Worm (Caenorhabditis elegans) whole organism, early embryonic: ENCODE data around the gene F36H5.8.
"Not testable (repeated sequence)": the region's sequence is repeated elsewhere in the genome, so short reads cannot be mapped to it uniquely, and the experiment has no call there.

Source experiments
- B0310.2 ChIP-seq: sonication (generic microtip); optimal IDR thresholded peaks from 2 replicates; lab custom pipeline; 2016; ENCODE audit warnings: mild to moderate bottlenecking, missing genetic modification characterization, missing compliant biosample characterization
- F13C5.2 ChIP-seq: sonication (generic microtip); optimal IDR thresholded peaks from 2 replicates; lab custom pipeline; 2017; ENCODE audit warnings: mild to moderate bottlenecking, missing genetic modification characterization, inconsistent platforms, missing compliant biosample characterization
- aly-1 ChIP-seq: sonication (generic microtip); optimal IDR thresholded peaks from 2 replicates; lab custom pipeline; 2016; ENCODE audit warnings: missing genetic modification characterization, missing compliant biosample characterization
- ama-1 ChIP-seq: fragments of 150-350 bp; optimal IDR thresholded peaks from 2 replicates; lab custom pipeline; 2014
- ceh-13 ChIP-seq: fragments of 200-800 bp; sonication (Bioruptor generic); optimal IDR thresholded peaks from 2 replicates; lab custom pipeline; 2018; ENCODE audit warnings: mild to moderate bottlenecking, missing genetic modification characterization, missing compliant biosample characterization
- ceh-36 ChIP-seq: sonication (generic microtip); optimal IDR thresholded peaks from 2 replicates; lab custom pipeline; 2016; ENCODE audit warnings: missing genetic modification characterization, inconsistent platforms, missing compliant biosample characterization
- ets-7 ChIP-seq: sonication (generic microtip); optimal IDR thresholded peaks from 2 replicates; lab custom pipeline; 2016; ENCODE audit warnings: missing genotype, missing genetic modification characterization, missing compliant biosample characterization
- flt-1 ChIP-seq: fragments of 200-800 bp; sonication (Bioruptor generic); IDR thresholded peaks from 2 replicates; pipeline ENCODE4 v1.3.6; 2022; ENCODE audit warnings: missing genetic modification characterization, missing compliant biosample characterization
- hmbx-1 ChIP-seq: sonication (generic microtip); optimal IDR thresholded peaks from 2 replicates; lab custom pipeline; 2016; ENCODE audit warnings: mild to moderate bottlenecking, missing genetic modification characterization, missing compliant biosample characterization
- hmg-4 ChIP-seq: fragments of 200-800 bp; sonication (Bioruptor generic); optimal IDR thresholded peaks from 2 replicates; lab custom pipeline; 2018; ENCODE audit warnings: mild to moderate bottlenecking, missing genetic modification characterization, missing compliant biosample characterization
- hnd-1 ChIP-seq: sonication (generic microtip); optimal IDR thresholded peaks from 2 replicates; lab custom pipeline; 2016; ENCODE audit warnings: missing genetic modification characterization, missing compliant biosample characterization
- pes-1 ChIP-seq: fragments of 200-800 bp; sonication (Bioruptor generic); IDR thresholded peaks from 2 replicates; pipeline ENCODE4 v1.3.6; 2022; ENCODE audit warnings: missing genetic modification reagents, missing genetic modification characterization, missing compliant biosample characterization
- scrt-1 ChIP-seq: fragments of 200-800 bp; sonication (Bioruptor generic); IDR thresholded peaks from 2 replicates; pipeline ENCODE4 v1.3.6; 2022; ENCODE audit warnings: missing genetic modification characterization, missing compliant biosample characterization
- sea-1 ChIP-seq: fragments of 200-800 bp; sonication (Bioruptor generic); conservative IDR thresholded peaks from 2 replicates; pipeline ENCODE4 v1.3.6; 2022; ENCODE audit warnings: missing genetic modification characterization, missing compliant biosample characterization
- tbx-11 ChIP-seq: fragments of 200-800 bp; sonication (Bioruptor generic); IDR thresholded peaks from 2 replicates; pipeline ENCODE4 v1.3.6; 2022; ENCODE audit warnings: missing genetic modification characterization, missing compliant biosample characterization
- tbx-37 ChIP-seq: fragments of 200-800 bp; sonication (Bioruptor generic); conservative IDR thresholded peaks from 2 replicates; pipeline ENCODE4 v1.3.6; 2022; ENCODE audit warnings: missing genetic modification reagents, missing genetic modification characterization, missing compliant biosample characterization
- tra-4 ChIP-seq: sonication (generic microtip); optimal IDR thresholded peaks from 2 replicates; lab custom pipeline; 2017; ENCODE audit warnings: missing genetic modification characterization, missing compliant biosample characterization

The F36H5.8 gene

DNA sequence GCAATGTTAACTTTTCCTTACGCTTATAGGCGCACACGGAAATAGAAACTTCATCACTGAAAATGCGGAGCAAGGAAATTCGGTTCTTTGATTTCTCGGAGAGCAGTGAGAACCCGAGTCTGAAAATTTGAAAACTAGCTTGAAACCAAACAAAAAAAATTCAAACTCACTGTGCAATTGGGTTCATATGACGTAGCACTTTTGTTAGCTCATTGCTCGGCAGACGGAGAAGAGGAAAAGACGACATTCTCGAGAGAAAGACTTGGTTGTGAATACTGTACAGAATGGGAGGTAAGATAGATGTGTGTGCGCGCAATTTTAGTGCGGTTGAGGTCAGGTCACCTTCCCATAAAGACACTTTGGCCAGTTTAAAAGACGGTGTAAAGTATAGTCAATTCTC, at the start of gene F36H5.8, which contains the start of gene F36H5.13:
F36H5.8 (minus strand) TSS at position 274 of the 400 bp plus-strand sequence.
F36H5.13 (minus strand) TSS at position 101 of the 400 bp plus-strand sequence.
- TF ChIP-seq tbx-11 (GFP tag; lab: Robert Waterston, UW): no peak

DNA sequence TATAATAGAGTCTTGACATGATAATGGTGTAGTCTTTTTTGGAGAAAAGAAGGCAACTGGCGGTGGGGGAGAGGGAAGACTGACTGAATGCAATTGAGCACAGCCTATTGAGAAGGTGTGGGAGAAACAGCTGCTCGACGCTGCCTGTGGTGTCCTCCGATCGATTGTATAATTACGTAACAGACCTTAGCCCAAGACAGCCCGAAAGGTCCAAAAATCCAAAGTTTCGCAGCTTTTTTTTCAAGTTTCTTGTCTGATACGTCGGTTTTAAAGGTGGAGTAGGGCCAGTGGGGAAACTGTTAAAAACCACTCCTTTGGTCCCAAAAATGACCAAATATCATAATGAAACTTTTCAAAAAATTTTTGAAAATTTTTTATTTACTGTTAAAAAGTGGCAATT, 37.6 kb upstream of the F36H5.8 start, which contains the start of the genes C08F1.6 and fbxb-13:
C08F1.6 (minus strand) TSS at position 101 of the 400 bp plus-strand sequence.
fbxb-13 (plus strand) TSS at position 191 of the 400 bp plus-strand sequence.
- no peak for TF ChIP-seq B0310.2
- no peak for TF ChIP-seq ceh-36 (tag; lab: Kevin White, UChicago)

DNA sequence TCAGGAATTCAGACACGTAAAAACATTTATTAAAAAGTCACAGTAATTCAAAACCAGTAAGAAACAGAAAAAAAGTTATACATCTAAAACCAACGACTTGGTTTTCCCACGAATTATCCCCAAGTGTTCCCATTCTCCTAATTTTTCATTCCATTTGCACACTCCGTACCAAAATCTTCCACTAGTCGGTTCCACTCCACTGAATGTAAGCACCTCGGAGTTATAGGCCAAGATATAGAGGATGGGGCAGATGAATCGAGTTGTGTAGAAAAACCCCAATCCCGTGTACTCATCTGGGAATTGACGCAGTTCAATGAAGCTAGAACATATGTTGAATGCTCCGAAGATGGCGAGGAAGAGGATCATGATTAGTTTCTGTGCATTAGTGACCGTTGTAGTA, 36.7 kb upstream of the F36H5.8 start:
- TF ChIP-seq pes-1 (GFP tag; lab: Robert Waterston, UW) (no peak), hnd-1 (tag; lab: Kevin White, UChicago) (no peak), scrt-1 (no peak), hmbx-1 (tag; lab: Kevin White, UChicago) (no peak), ceh-36 (tag; lab: Kevin White, UChicago) (no peak), tra-4 (tag; lab: Kevin White, UChicago) (no peak), ama-1 (lab: Kevin White, UChicago) (no peak), aly-1 (tag; lab: Kevin White, UChicago) (no peak), ets-7 (tag; lab: Kevin White, UChicago) (no peak), tbx-37 (GFP tag; lab: Robert Waterston, UW) (no peak), F13C5.2 (tag; lab: Kevin White, UChicago) (no peak), hmg-4 (GFP tag; lab: Kevin White, UChicago) (no peak), ceh-13 (no peak), B0310.2 (no peak), flt-1 (no peak), tbx-11 (GFP tag; lab: Robert Waterston, UW) (no peak), sea-1 (GFP tag; lab: Robert Waterston, UW) (no peak)

DNA sequence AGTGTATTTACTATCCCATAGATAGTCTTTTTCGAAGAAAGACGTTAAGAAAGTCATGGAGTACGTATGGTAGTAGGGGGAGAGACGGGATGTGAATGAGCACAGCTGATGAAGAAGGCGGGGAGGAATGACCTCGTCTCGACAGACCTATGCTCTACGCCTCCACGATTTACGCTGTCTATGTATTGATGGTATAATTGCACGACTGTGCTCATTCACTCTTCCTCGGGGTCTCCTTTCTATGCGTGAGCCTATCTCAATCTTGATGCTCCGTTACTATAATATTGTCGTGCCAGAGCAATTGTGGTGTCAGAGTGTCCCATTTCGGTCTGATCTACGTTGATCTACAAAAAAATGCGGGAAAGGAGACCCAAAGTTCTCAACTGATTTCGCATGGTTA, 35.7 kb upstream of the F36H5.8 start, which contains the start of gene C08F1.10:
C08F1.10 (minus strand) TSS at position 101 of the 400 bp plus-strand sequence.
- TF ChIP-seq ama-1 (lab: Kevin White, UChicago): no peak
- TF ChIP-seq F13C5.2 (tag; lab: Kevin White, UChicago): no peak
- TF ChIP-seq tbx-11 (GFP tag; lab: Robert Waterston, UW): no peak
- TF ChIP-seq tbx-37 (GFP tag; lab: Robert Waterston, UW): no peak
- TF ChIP-seq pes-1 (GFP tag; lab: Robert Waterston, UW): no peak
- TF ChIP-seq B0310.2: no peak
- TF ChIP-seq ceh-36 (tag; lab: Kevin White, UChicago): no peak
- no peak for TF ChIP-seq hmbx-1 (tag; lab: Kevin White, UChicago)

DNA sequence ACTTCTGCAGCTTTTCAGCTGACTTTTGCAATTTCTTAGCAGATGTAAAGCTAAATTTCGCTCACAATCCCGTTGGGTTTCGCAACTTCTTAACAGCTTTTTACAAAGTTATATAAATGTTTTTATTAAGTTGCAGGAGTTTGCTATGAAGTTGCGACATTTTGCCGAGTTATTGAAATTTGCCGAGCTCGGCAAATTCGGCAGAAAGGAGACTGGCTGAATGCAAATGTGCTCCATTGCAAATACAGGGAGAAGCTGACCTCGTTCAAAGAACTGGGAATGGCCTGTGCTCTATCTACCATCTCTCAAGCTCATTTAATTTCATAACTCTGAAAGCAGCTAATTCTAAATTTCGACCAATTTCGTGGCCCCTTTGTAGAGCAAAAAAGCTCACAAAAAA, 34.3 kb upstream of the F36H5.8 start, which contains the start of gene C08F1.11:
C08F1.11 (minus strand) TSS at position 101 of the 400 bp plus-strand sequence.
- TF ChIP-seq tra-4 (tag; lab: Kevin White, UChicago): no peak
- no peak for TF ChIP-seq hmg-4 (GFP tag; lab: Kevin White, UChicago)
- TF ChIP-seq B0310.2: no peak
- TF ChIP-seq hmbx-1 (tag; lab: Kevin White, UChicago): no peak
- TF ChIP-seq ets-7 (tag; lab: Kevin White, UChicago): no peak
- no peak for TF ChIP-seq hnd-1 (tag; lab: Kevin White, UChicago)
- TF ChIP-seq scrt-1: no peak
- TF ChIP-seq aly-1 (tag; lab: Kevin White, UChicago): no peak

DNA sequence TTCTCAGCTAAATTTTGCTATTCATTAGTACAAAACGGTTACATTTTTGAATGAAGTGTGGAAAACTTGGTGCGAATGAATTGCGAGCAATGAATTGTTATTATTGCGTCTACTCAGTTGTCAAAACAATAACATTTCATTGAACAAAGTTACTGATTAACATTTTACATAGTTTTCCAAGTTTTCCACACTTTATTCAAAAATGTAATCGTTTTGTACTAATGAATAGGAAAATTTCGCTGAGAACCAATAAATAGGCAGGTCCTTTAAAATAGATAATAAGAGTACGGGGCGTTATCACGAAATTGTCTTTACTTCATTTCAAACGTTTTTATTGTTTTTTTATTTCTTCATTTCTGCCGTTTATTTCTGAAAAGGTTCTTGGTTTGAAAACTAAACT, 32.0 kb upstream of the F36H5.8 start, which contains the start of gene math-4:
math-4 (minus strand) TSS at position 101 of the 400 bp plus-strand sequence.
- no peak for TF ChIP-seq ceh-13

DNA sequence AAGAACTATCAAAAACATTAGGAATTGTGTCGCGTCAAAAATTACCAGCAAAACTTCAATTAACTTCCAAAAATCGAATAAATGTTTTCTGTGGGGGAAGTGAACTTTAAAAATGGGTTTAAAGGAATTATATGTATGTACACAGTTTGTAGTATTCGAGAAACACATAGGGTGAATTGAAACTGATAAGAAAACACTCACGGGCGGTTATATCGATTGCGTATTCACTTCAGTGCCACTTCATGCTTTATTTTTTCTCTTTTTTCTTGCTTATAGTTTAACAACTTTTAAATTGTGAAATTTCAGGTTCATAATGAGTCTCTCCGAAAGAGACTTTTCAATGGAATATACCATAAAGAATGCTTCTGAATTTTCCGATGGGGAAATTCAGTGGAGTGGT, 24.7 kb upstream of the F36H5.8 start, which contains the start of gene F36H5.14:
F36H5.14 (plus strand) TSS at position 301 of the 400 bp plus-strand sequence.
- not testable (repeated sequence) for TF ChIP-seq tra-4 (tag; lab: Kevin White, UChicago); hmbx-1 (tag; lab: Kevin White, UChicago); scrt-1

DNA sequence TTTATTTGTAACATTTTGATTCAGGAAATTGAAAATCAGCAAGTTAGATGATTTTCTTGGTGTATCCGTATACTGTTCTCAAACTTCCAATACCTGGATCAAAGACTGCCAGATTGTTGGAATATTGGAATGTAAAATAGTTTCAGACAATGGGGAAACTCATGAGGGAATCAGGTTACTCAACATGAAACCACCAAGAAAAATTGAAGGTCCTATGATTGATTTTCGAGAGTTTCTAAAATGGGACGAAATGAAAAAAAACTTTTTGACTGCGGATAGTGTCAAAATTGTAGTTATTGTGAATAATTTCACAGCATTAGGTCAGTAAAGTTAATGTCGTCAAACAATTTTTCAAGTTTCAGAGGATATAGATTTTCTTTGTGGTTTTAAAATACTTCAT, 21.3 kb upstream of the F36H5.8 start, which contains the start of gene math-3:
math-3 (plus strand) TSS at position 301 of the 400 bp plus-strand sequence.
- no peak for TF ChIP-seq tbx-37 (GFP tag; lab: Robert Waterston, UW)
- TF ChIP-seq B0310.2: no peak
- TF ChIP-seq F13C5.2 (tag; lab: Kevin White, UChicago): no peak
- TF ChIP-seq tra-4 (tag; lab: Kevin White, UChicago): no peak
- no peak for TF ChIP-seq scrt-1
- TF ChIP-seq ceh-13: no peak
- no peak for TF ChIP-seq hnd-1 (tag; lab: Kevin White, UChicago)
- no peak for TF ChIP-seq flt-1
- no peak for TF ChIP-seq pes-1 (GFP tag; lab: Robert Waterston, UW)
- no peak for TF ChIP-seq ets-7 (tag; lab: Kevin White, UChicago)
- TF ChIP-seq ceh-36 (tag; lab: Kevin White, UChicago): no peak
- TF ChIP-seq hmbx-1 (tag; lab: Kevin White, UChicago): no peak
- TF ChIP-seq tbx-11 (GFP tag; lab: Robert Waterston, UW): no peak
- no peak for TF ChIP-seq sea-1 (GFP tag; lab: Robert Waterston, UW)
- TF ChIP-seq hmg-4 (GFP tag; lab: Kevin White, UChicago): no peak
- TF ChIP-seq aly-1 (tag; lab: Kevin White, UChicago): no peak
- TF ChIP-seq ama-1 (lab: Kevin White, UChicago): no peak
